Fruit fly (Drosophila melanogaster) whole organism, pupa: Measurements from ENCODE around the gene bnb.

Source experiments
- CG10348 ChIP-seq: fragments of 200-800 bp; sonication (Bioruptor generic); IDR thresholded peaks from 2 replicates; pipeline ENCODE4 v1.3.6; 2022; ENCODE audit warnings: missing biosample characterization, missing genetic modification characterization
- CG12605 ChIP-seq: fragments of 200-800 bp; sonication (Bioruptor generic); IDR thresholded peaks from 2 replicates; pipeline ENCODE4 v1.3.6; 2022; ENCODE audit warnings: missing biosample characterization, missing genetic modification characterization
- CG13204 ChIP-seq: fragments of 200-800 bp; sonication (Bioruptor generic); optimal IDR thresholded peaks from 2 replicates; lab custom pipeline; 2018; ENCODE audit warnings: missing biosample characterization, mild to moderate bottlenecking, missing genetic modification characterization, moderate library complexity
- CG14655 ChIP-seq: fragments of 200-800 bp; sonication (Bioruptor generic); optimal IDR thresholded peaks from 3 replicates; lab custom pipeline; 2017; ENCODE audit warnings: mild to moderate bottlenecking, missing biosample characterization, missing genetic modification reagents, missing genetic modification characterization
- CG15710 ChIP-seq: fragments of 200-800 bp; sonication (Bioruptor generic); optimal IDR thresholded peaks from 2 replicates; lab custom pipeline; 2018; ENCODE audit warnings: missing biosample characterization, mild to moderate bottlenecking, missing genetic modification characterization, moderate library complexity
- CG17806 ChIP-seq: fragments of 200-800 bp; sonication (Bioruptor generic); optimal IDR thresholded peaks from 2 replicates; lab custom pipeline; 2018; ENCODE audit warnings: missing biosample characterization, mild to moderate bottlenecking, missing genetic modification characterization, moderate library complexity
- CG32121 ChIP-seq: fragments of 200-800 bp; sonication (Bioruptor generic); IDR thresholded peaks from 2 replicates; pipeline ENCODE4 v1.3.6; 2022; ENCODE audit warnings: missing biosample characterization, missing genetic modification characterization
- CG34367 ChIP-seq: fragments of 200-800 bp; sonication (Bioruptor generic); optimal IDR thresholded peaks from 2 replicates; lab custom pipeline; 2018; ENCODE audit warnings: missing biosample characterization, mild to moderate bottlenecking, missing genetic modification characterization
- CG4496 ChIP-seq: fragments of 200-800 bp; sonication (Bioruptor generic); IDR thresholded peaks from 3 replicates; pipeline ENCODE4 v1.3.6; 2022; ENCODE audit warnings: missing biosample characterization, missing genetic modification characterization
- CG8159 ChIP-seq: fragments of 200-800 bp; sonication (Bioruptor generic); optimal IDR thresholded peaks from 3 replicates; lab custom pipeline; 2018; ENCODE audit warnings: missing biosample characterization, mild to moderate bottlenecking, missing genetic modification characterization, moderate library complexity
- CG8301 ChIP-seq: fragments of 200-800 bp; sonication (Bioruptor generic); optimal IDR thresholded peaks from 2 replicates; lab custom pipeline; 2018; ENCODE audit warnings: missing biosample characterization, mild to moderate bottlenecking, missing genetic modification characterization
- CG9948 ChIP-seq: fragments of 200-800 bp; sonication (Bioruptor generic); optimal IDR thresholded peaks from 2 replicates; lab custom pipeline; 2018; ENCODE audit warnings: missing biosample characterization, mild to moderate bottlenecking, missing genetic modification characterization, moderate library complexity
- D1 ChIP-seq: fragments of 200-800 bp; sonication (Bioruptor generic); optimal IDR thresholded peaks from 2 replicates; lab custom pipeline; 2018; ENCODE audit warnings: missing biosample characterization, mild to moderate bottlenecking, missing genetic modification characterization, moderate library complexity
- EcR ChIP-seq: fragments of 200-800 bp; sonication (Bioruptor generic); optimal IDR thresholded peaks from 3 replicates; lab custom pipeline; 2019; ENCODE audit warnings: missing biosample characterization, missing genetic modification characterization, mild to moderate bottlenecking, moderate library complexity, missing genetic modification reagents
- Ets98B ChIP-seq: fragments of 200-800 bp; sonication (Bioruptor generic); IDR thresholded peaks from 2 replicates; pipeline ENCODE4 v1.3.6; 2022; ENCODE audit warnings: missing biosample characterization, missing genetic modification characterization
- Pif1B ChIP-seq: fragments of 200-800 bp; sonication (Bioruptor generic); optimal IDR thresholded peaks from 3 replicates; lab custom pipeline; 2016; ENCODE audit warnings: missing biosample characterization, missing genetic modification characterization
- Snoo ChIP-seq: fragments of 200-800 bp; sonication (Bioruptor generic); optimal IDR thresholded peaks from 3 replicates; lab custom pipeline; 2017; ENCODE audit warnings: missing biosample characterization, mild to moderate bottlenecking, missing genetic modification characterization, inconsistent platforms
- fd96Ca ChIP-seq: fragments of 200-800 bp; sonication (Bioruptor generic); IDR thresholded peaks from 3 replicates; pipeline ENCODE4 v1.3.6; 2022; ENCODE audit warnings: missing biosample characterization, missing genetic modification characterization
- gl ChIP-seq: fragments of 200-800 bp; sonication (Bioruptor generic); optimal IDR thresholded peaks from 2 replicates; lab custom pipeline; 2018; ENCODE audit warnings: missing biosample characterization, mild to moderate bottlenecking, missing genetic modification characterization
- rn ChIP-seq: fragments of 200-800 bp; sonication (Bioruptor generic); IDR thresholded peaks from 2 replicates; pipeline ENCODE4 v1.3.6; 2022; ENCODE audit warnings: missing biosample characterization, missing genetic modification characterization

The bnb gene

DNA sequence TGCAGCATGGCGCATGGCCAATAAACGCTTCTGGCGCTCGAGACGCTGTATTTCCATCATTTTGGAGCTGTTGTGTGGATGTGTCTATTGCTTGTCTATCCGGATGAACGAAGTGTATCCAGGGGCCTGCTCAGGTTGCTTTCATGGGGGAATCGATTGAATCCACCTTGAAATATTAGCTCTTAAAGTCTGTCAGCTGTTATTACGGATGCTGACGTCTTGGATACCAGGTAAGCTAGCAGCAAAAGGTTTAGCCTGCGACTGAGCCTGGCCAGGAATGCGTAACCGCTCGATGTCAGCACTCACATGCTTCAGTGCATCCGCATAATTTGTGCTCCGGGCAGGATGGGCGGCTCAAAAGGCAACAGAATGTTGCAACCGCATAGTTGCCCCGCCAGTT is 49.3 kb downstream of the bnb start, which contains the start of gene CG12609:
Gene CG12609 (minus strand): TSS at position 101 of the 400 bp plus-strand sequence.
- TF ChIP-seq CG8159 (tag; lab: Kevin White, UChicago) (no peak), CG9948 (tag; lab: Kevin White, UChicago) (no peak), CG17806 (tag; lab: Kevin White, UChicago) (no peak), CG14655 (no peak), rn (no peak), Ets98B (GFP tag; lab: Robert Waterston, UW) (no peak), CG15710 (tag; lab: Kevin White, UChicago) (no peak), CG34367 (tag; lab: Kevin White, UChicago) (no peak), fd96Ca (no peak), CG10348 (no peak), CG4496 (GFP tag; lab: Robert Waterston, UW) (no peak), Pif1B (GFP tag; lab: Kevin White, UChicago) (no peak), D1 (no peak), EcR (no peak), CG8301 (tag; lab: Kevin White, UChicago) (no peak), Snoo (tag; lab: Kevin White, UChicago) (no peak), CG12605 (GFP tag; lab: Robert Waterston, UW) (no peak), gl (tag; lab: Kevin White, UChicago) (no peak), CG13204 (GFP tag; lab: Kevin White, UChicago) (no peak), CG32121 (no peak)
